Fruit fly (Drosophila melanogaster) whole organism, embryonic: ENCODE results near the gene kra.

ENCODE experiments used
- Atf6 ChIP-seq: fragments of 200-800 bp; sonication (Bioruptor generic); IDR thresholded peaks from 2 replicates; pipeline ENCODE4 v1.3.6; 2022; ENCODE audit warnings: missing biosample characterization, missing genetic modification characterization
- BEAF-32 ChIP-seq: fragments of 200-800 bp; sonication (Bioruptor generic); optimal IDR thresholded peaks from 3 replicates; lab custom pipeline; 2017; ENCODE audit warnings: missing biosample characterization, missing genetic modification characterization, mild to moderate bottlenecking, moderate library complexity, missing genetic modification reagents
- CG10462 ChIP-seq: fragments of 200-800 bp; sonication (Bioruptor generic); optimal IDR thresholded peaks from 2 replicates; lab custom pipeline; 2016; ENCODE audit warnings: missing biosample characterization, missing genetic modification characterization
- CG10959 ChIP-seq: fragments of 200-800 bp; sonication (Bioruptor generic); IDR thresholded peaks from 2 replicates; pipeline ENCODE4 v1.3.6; 2022; ENCODE audit warnings: missing biosample characterization, missing genetic modification characterization
- CG11093 ChIP-seq: fragments of 200-800 bp; sonication (Bioruptor generic); IDR thresholded peaks from 3 replicates; pipeline ENCODE4 v1.3.6; 2022; ENCODE audit warnings: missing biosample characterization, missing genetic modification characterization
- CG11695 ChIP-seq: fragments of 200-800 bp; sonication (Bioruptor generic); IDR thresholded peaks from 3 replicates; pipeline ENCODE4 v1.3.6; 2022; ENCODE audit warnings: missing biosample characterization, missing genetic modification characterization
- CG11696 ChIP-seq: fragments of 200-800 bp; sonication (Bioruptor generic); IDR thresholded peaks from 2 replicates; pipeline ENCODE4 v1.3.6; 2022; ENCODE audit warnings: missing biosample characterization, missing genetic modification characterization
- CG12299 ChIP-seq: fragments of 200-800 bp; sonication (Bioruptor generic); optimal IDR thresholded peaks from 2 replicates; lab custom pipeline; 2018; ENCODE audit warnings: missing biosample characterization, mild to moderate bottlenecking, missing genetic modification characterization
- CG12744 ChIP-seq: fragments of 200-800 bp; sonication (Bioruptor generic); optimal IDR thresholded peaks from 2 replicates; lab custom pipeline; 2016; ENCODE audit warnings: missing biosample characterization, missing genetic modification characterization
- CG12942 ChIP-seq: fragments of 200-800 bp; sonication (Bioruptor generic); optimal IDR thresholded peaks from 3 replicates; lab custom pipeline; 2016; ENCODE audit warnings: missing biosample characterization, missing genetic modification characterization
- CG13775 ChIP-seq: fragments of 200-800 bp; sonication (Bioruptor generic); optimal IDR thresholded peaks from 3 replicates; lab custom pipeline; 2017; ENCODE audit warnings: missing biosample characterization, mild to moderate bottlenecking, missing genetic modification characterization
- CG14050 ChIP-seq: fragments of 200-800 bp; sonication (Bioruptor generic); IDR thresholded peaks from 3 replicates; pipeline ENCODE4 v1.3.6; 2022; ENCODE audit warnings: missing biosample characterization, missing genetic modification characterization
- CG14965 ChIP-seq: fragments of 200-800 bp; sonication (Bioruptor generic); optimal IDR thresholded peaks from 2 replicates; lab custom pipeline; 2016; ENCODE audit warnings: missing biosample characterization, missing genetic modification characterization, borderline replicate concordance
- CG15696 ChIP-seq: fragments of 200-800 bp; sonication (Bioruptor generic); optimal IDR thresholded peaks from 2 replicates; lab custom pipeline; 2019; ENCODE audit warnings: missing biosample characterization, mild to moderate bottlenecking, missing genetic modification characterization, moderate library complexity
- CG1602 ChIP-seq: fragments of 200-800 bp; sonication (Bioruptor generic); optimal IDR thresholded peaks from 3 replicates; lab custom pipeline; 2016; ENCODE audit warnings: missing biosample characterization, missing genetic modification characterization
- CG17359 ChIP-seq: fragments of 200-800 bp; sonication (Bioruptor generic); optimal IDR thresholded peaks from 3 replicates; lab custom pipeline; 2018; ENCODE audit warnings: missing biosample characterization, mild to moderate bottlenecking, missing genetic modification characterization, moderate library complexity
- CG17612 ChIP-seq: fragments of 200-800 bp; sonication (Bioruptor generic); IDR thresholded peaks from 2 replicates; pipeline ENCODE4 v1.3.6; 2022; ENCODE audit warnings: missing biosample characterization, missing genetic modification characterization
- CG17802 ChIP-seq: fragments of 200-800 bp; sonication (Bioruptor generic); optimal IDR thresholded peaks from 2 replicates; lab custom pipeline; 2018; ENCODE audit warnings: missing biosample characterization, mild to moderate bottlenecking, missing genetic modification characterization, moderate library complexity
- CG2120 ChIP-seq: fragments of 200-800 bp; sonication (Bioruptor generic); optimal IDR thresholded peaks from 3 replicates; lab custom pipeline; 2016; ENCODE audit warnings: missing biosample characterization, missing genetic modification characterization
- CG2875 ChIP-seq: fragments of 200-800 bp; sonication (Bioruptor generic); optimal IDR thresholded peaks from 2 replicates; lab custom pipeline; 2017; ENCODE audit warnings: missing biosample characterization, mild to moderate bottlenecking, missing genetic modification characterization, missing genetic modification reagents
- CG4854 ChIP-seq: fragments of 200-800 bp; sonication (Bioruptor generic); optimal IDR thresholded peaks from 2 replicates; lab custom pipeline; 2016; ENCODE audit warnings: missing biosample characterization, missing genetic modification characterization, inconsistent platforms
- CG6272 ChIP-seq: fragments of 200-800 bp; sonication (Bioruptor generic); IDR thresholded peaks from 2 replicates; pipeline ENCODE4 v1.3.6; 2022; ENCODE audit warnings: missing biosample characterization, missing genetic modification characterization
- CG7786 ChIP-seq: fragments of 200-800 bp; sonication (Bioruptor generic); optimal IDR thresholded peaks from 2 replicates; lab custom pipeline; 2016; ENCODE audit warnings: missing biosample characterization, missing genetic modification characterization
- CG8944 ChIP-seq: fragments of 200-800 bp; sonication (Bioruptor generic); optimal IDR thresholded peaks from 3 replicates; lab custom pipeline; 2016; ENCODE audit warnings: missing biosample characterization, missing genetic modification characterization
- CG9932 ChIP-seq: fragments of 200-800 bp; sonication (Bioruptor generic); IDR thresholded peaks from 2 replicates; pipeline ENCODE4 v1.3.6; 2022; ENCODE audit warnings: missing biosample characterization, missing genetic modification characterization
- CoRest ChIP-seq: fragments of 200-800 bp; sonication (Bioruptor generic); optimal IDR thresholded peaks from 3 replicates; lab custom pipeline; 2018; ENCODE audit warnings: missing biosample characterization, mild to moderate bottlenecking, missing genetic modification characterization, moderate library complexity
- Ets65A ChIP-seq: fragments of 200-800 bp; sonication (Bioruptor generic); peaks from one replicate; lab custom pipeline; 2016; ENCODE audit warnings: missing biosample characterization, missing genetic modification characterization
- Lhr ChIP-seq: fragments of 200-800 bp; sonication (Bioruptor generic); optimal IDR thresholded peaks from 3 replicates; lab custom pipeline; 2017; ENCODE audit warnings: mild to moderate bottlenecking, missing biosample characterization, missing genetic modification reagents, missing genetic modification characterization
- Mad ChIP-seq: fragments of 200-800 bp; sonication (Bioruptor generic); optimal IDR thresholded peaks from 2 replicates; lab custom pipeline; 2016; ENCODE audit warnings: missing biosample characterization, missing genetic modification characterization
- Mrtf ChIP-seq: fragments of 200-800 bp; sonication (Bioruptor generic); IDR thresholded peaks from 3 replicates; pipeline ENCODE4 v1.3.6; 2022; ENCODE audit warnings: missing biosample characterization, missing genetic modification characterization
- NC2β ChIP-seq: fragments of 200-800 bp; sonication (Bioruptor generic); optimal IDR thresholded peaks from 2 replicates; lab custom pipeline; 2016; ENCODE audit warnings: missing biosample characterization, missing genetic modification characterization
- Nf-YC ChIP-seq: fragments of 200-800 bp; optimal IDR thresholded peaks from 3 replicates; lab custom pipeline; 2019; ENCODE audit warnings: missing biosample characterization, mild to moderate bottlenecking, missing genetic modification characterization, moderate library complexity
- Oli ChIP-seq: fragments of 200-800 bp; sonication (Bioruptor generic); optimal IDR thresholded peaks from 2 replicates; lab custom pipeline; 2018; ENCODE audit warnings: missing biosample characterization, mild to moderate bottlenecking, missing genetic modification characterization, moderate library complexity
- Rx ChIP-seq: fragments of 200-800 bp; sonication (Bioruptor generic); IDR thresholded peaks from 2 replicates; pipeline ENCODE4 v1.3.6; 2022; ENCODE audit warnings: missing biosample characterization, missing genetic modification characterization
- bab2 ChIP-seq: fragments of 200-800 bp; sonication (Bioruptor generic); optimal IDR thresholded peaks from 2 replicates; lab custom pipeline; 2016; ENCODE audit warnings: missing biosample characterization, missing genetic modification characterization
- cato ChIP-seq: fragments of 200-800 bp; sonication (Bioruptor generic); optimal IDR thresholded peaks from 2 replicates; lab custom pipeline; 2016; ENCODE audit warnings: missing biosample characterization, missing genetic modification characterization, borderline replicate concordance
- crc ChIP-seq: fragments of 200-800 bp; sonication (Bioruptor generic); optimal IDR thresholded peaks from 2 replicates; lab custom pipeline; 2016; ENCODE audit warnings: missing biosample characterization, missing genetic modification characterization
- croc ChIP-seq: fragments of 200-800 bp; sonication (Bioruptor generic); conservative IDR thresholded peaks from 3 replicates; pipeline ENCODE4 v1.3.6; 2022; ENCODE audit warnings: missing biosample characterization, missing genetic modification characterization
- cwo ChIP-seq: fragments of 200-800 bp; sonication (Bioruptor generic); optimal IDR thresholded peaks from 3 replicates; lab custom pipeline; 2017; ENCODE audit warnings: missing biosample characterization, missing genetic modification characterization, mild to moderate bottlenecking, moderate library complexity, missing genetic modification reagents
- fd102C ChIP-seq: fragments of 200-800 bp; sonication (Bioruptor generic); optimal IDR thresholded peaks from 2 replicates; lab custom pipeline; 2018; ENCODE audit warnings: missing biosample characterization, mild to moderate bottlenecking, missing genetic modification characterization, moderate library complexity
- fd3F ChIP-seq: fragments of 200-800 bp; sonication (Bioruptor generic); optimal IDR thresholded peaks from 2 replicates; lab custom pipeline; 2018; ENCODE audit warnings: missing biosample characterization, mild to moderate bottlenecking, missing genetic modification characterization, moderate library complexity
- gfzf ChIP-seq: fragments of 200-800 bp; sonication (Bioruptor generic); optimal IDR thresholded peaks from 2 replicates; lab custom pipeline; 2016; ENCODE audit warnings: missing biosample characterization, mild to moderate bottlenecking, missing genetic modification characterization, moderate library complexity
- grn ChIP-seq: fragments of 200-800 bp; sonication (Bioruptor generic); optimal IDR thresholded peaks from 3 replicates; lab custom pipeline; 2017; ENCODE audit warnings: missing biosample characterization, missing genetic modification characterization
- ham ChIP-seq: fragments of 200-800 bp; sonication (Bioruptor generic); IDR thresholded peaks from 2 replicates; pipeline ENCODE4 v1.3.6; 2022; ENCODE audit warnings: missing biosample characterization, missing genetic modification characterization
- insv ChIP-seq, 2 experiments: fragments of 200-800 bp; sonication (Bioruptor generic); optimal IDR thresholded peaks; 3 replicates each; lab custom pipeline; 2016 to 2018; ENCODE audit warnings: missing biosample characterization in 2 of 2, missing genetic modification characterization in 2 of 2
- ken ChIP-seq: fragments of 200-800 bp; sonication (Bioruptor generic); IDR thresholded peaks from 3 replicates; pipeline ENCODE4 v1.3.6; 2022; ENCODE audit warnings: missing biosample characterization, missing genetic modification characterization
- mirr ChIP-seq: fragments of 200-800 bp; sonication (Bioruptor generic); optimal IDR thresholded peaks from 3 replicates; lab custom pipeline; 2018; ENCODE audit warnings: missing biosample characterization, mild to moderate bottlenecking, missing genetic modification characterization
- pzg ChIP-seq: fragments of 200-800 bp; sonication (Bioruptor generic); optimal IDR thresholded peaks from 3 replicates; lab custom pipeline; 2018; ENCODE audit warnings: missing biosample characterization, mild to moderate bottlenecking, missing genetic modification characterization, moderate library complexity
- sd ChIP-seq: fragments of 200-800 bp; sonication (Bioruptor generic); optimal IDR thresholded peaks from 3 replicates; lab custom pipeline; 2018; ENCODE audit warnings: missing biosample characterization, mild to moderate bottlenecking, missing genetic modification characterization, moderate library complexity
- sob ChIP-seq: fragments of 200-800 bp; sonication (Bioruptor generic); IDR thresholded peaks from 2 replicates; pipeline ENCODE4 v1.3.6; 2022; ENCODE audit warnings: missing biosample characterization, missing genetic modification characterization
- tio ChIP-seq: fragments of 200-800 bp; sonication (Bioruptor generic); optimal IDR thresholded peaks from 2 replicates; lab custom pipeline; 2017; ENCODE audit warnings: missing biosample characterization, missing genetic modification characterization, inconsistent platforms

kra gene

DNA sequence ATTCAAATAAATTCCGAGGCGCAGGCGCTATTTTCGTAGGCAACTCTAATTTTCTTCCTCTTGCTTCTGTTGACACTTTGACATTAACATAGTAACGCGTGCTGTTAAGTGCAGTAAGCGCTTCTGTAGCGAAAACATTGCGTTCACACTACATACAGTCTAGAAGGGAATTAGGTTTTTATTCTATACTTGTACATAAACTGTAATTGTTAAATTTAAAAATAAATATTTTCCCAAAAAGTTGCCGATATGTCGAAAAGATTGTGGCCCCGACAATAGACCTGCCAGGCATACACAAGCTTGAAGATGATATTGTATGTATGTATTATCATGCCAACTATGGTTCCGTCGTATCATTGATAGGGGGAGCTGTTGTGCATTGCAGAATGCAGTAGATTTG, 5.5 kb upstream of the kra start, which contains the start of gene asl (continued):
- peak; percentile 71 for TF ChIP-seq CG15696 (tag; lab: Kevin White, UChicago)
- no peak for TF ChIP-seq tio (GFP tag; lab: Kevin White, UChicago)
- TF ChIP-seq CG8944 (GFP tag; lab: Kevin White, UChicago): peak; percentile 33
- peak; percentile 25 for TF ChIP-seq fd3F (GFP tag; lab: Kevin White, UChicago)
- peak in 1 of 2 experiments; percentile 77 for TF ChIP-seq insv (GFP tag; optimal IDR thresholded peaks at IDR 0.05; lab: Kevin White, UChicago)
- peak; percentile 59 for TF ChIP-seq CG4854 (GFP tag; lab: Kevin White, UChicago)
- TF ChIP-seq CG2875 (GFP tag; lab: Kevin White, UChicago): peak; percentile 11
- no peak for TF ChIP-seq cato
- peak; percentile 65; the same call in 1 of the 3 replicates for TF ChIP-seq ken (GFP tag; lab: Robert Waterston, UW)
- peak; percentile 56 for TF ChIP-seq CG9932
- TF ChIP-seq ham (GFP tag; lab: Robert Waterston, UW): no peak
- no peak for TF ChIP-seq CG11093 (GFP tag; lab: Robert Waterston, UW)
- peak; percentile 48; the same call in 1 of the 2 replicates for TF ChIP-seq sob (GFP tag; lab: Robert Waterston, UW)
- no peak for TF ChIP-seq CG14965
- peak; percentile 81 for TF ChIP-seq CoRest (tag; lab: Kevin White, UChicago)
- 0 out of 2 replicates have a peak, but pooled peaks have one; percentile 26 for TF ChIP-seq CG11696 (GFP tag; lab: Robert Waterston, UW)
- TF ChIP-seq crc (GFP tag; lab: Kevin White, UChicago): peak; percentile 49
- TF ChIP-seq CG14050 (GFP tag; lab: Robert Waterston, UW): peak; percentile 37; the same call in 1 of the 3 replicates
- peak; percentile 56 for TF ChIP-seq Atf6 (GFP tag; lab: Robert Waterston, UW)
- TF ChIP-seq Nf-YC (tag; lab: Kevin White, UChicago): peak; percentile 68
- TF ChIP-seq CG7786 (GFP tag; lab: Kevin White, UChicago): peak; percentile 22
- TF ChIP-seq grn (GFP tag; lab: Kevin White, UChicago): no peak
- peak; percentile 82 for TF ChIP-seq sd (tag; lab: Kevin White, UChicago)
- peak; percentile 51 for TF ChIP-seq Rx
- peak; percentile 35; the same call in 1 of the 3 replicates for TF ChIP-seq CG11695
- TF ChIP-seq CG2120 (GFP tag; lab: Kevin White, UChicago): peak; percentile 71
- peak; percentile 32 for TF ChIP-seq CG12744 (GFP tag; lab: Kevin White, UChicago)
- TF ChIP-seq CG12942: peak; percentile 4
- peak; percentile 22 for TF ChIP-seq cwo (GFP tag; lab: Kevin White, UChicago)
- 0 out of 3 replicates have a peak, but pooled peaks have one; percentile 29 for TF ChIP-seq Mrtf (GFP tag; lab: Robert Waterston, UW)
- peak; percentile 37 for TF ChIP-seq gfzf (GFP tag; lab: Kevin White, UChicago)
- peak; percentile 50 for TF ChIP-seq CG12299 (tag; lab: Kevin White, UChicago)
- peak; percentile 94 for TF ChIP-seq Ets65A (GFP tag; lab: Kevin White, UChicago)
- no peak for TF ChIP-seq CG17612 (GFP tag; lab: Robert Waterston, UW)
- TF ChIP-seq CG1602 (GFP tag; lab: Kevin White, UChicago): peak; percentile 38
- TF ChIP-seq pzg (GFP tag; lab: Kevin White, UChicago): peak; percentile 85
- peak; percentile 35 for TF ChIP-seq fd102C (GFP tag; lab: Kevin White, UChicago)
- TF ChIP-seq CG6272 (GFP tag; lab: Robert Waterston, UW): peak; percentile 47
- TF ChIP-seq bab2 (GFP tag; lab: Kevin White, UChicago): peak; percentile 36
- TF ChIP-seq CG17359: peak; percentile 70
- peak; percentile 55 for TF ChIP-seq NC2β
- peak; percentile 58 for TF ChIP-seq Mad
- TF ChIP-seq CG13775: peak; percentile 61
- peak; percentile 59 for TF ChIP-seq Lhr (GFP tag; lab: Kevin White, UChicago)
- TF ChIP-seq CG17802 (tag; lab: Kevin White, UChicago): peak; percentile 90
- no peak for TF ChIP-seq CG10959 (GFP tag; lab: Robert Waterston, UW)
- peak; percentile 18; the same call in 1 of the 3 replicates for TF ChIP-seq croc (GFP tag; lab: Robert Waterston, UW)
- peak; percentile 60 for TF ChIP-seq Oli (tag; lab: Kevin White, UChicago)
- TF ChIP-seq BEAF-32: peak; percentile 53
- TF ChIP-seq mirr (GFP tag; lab: Kevin White, UChicago): no peak
- peak; percentile 8 for TF ChIP-seq CG10462 (GFP tag; lab: Kevin White, UChicago)
